Fruit fly (Drosophila melanogaster) whole organism, embryonic: Measurements from ENCODE around the gene Acp32CD.

Experiments used
- Adf1 ChIP-seq: fragments of 200-800 bp; sonication (Bioruptor generic); IDR thresholded peaks from 2 replicates; pipeline ENCODE4 v1.3.6; 2022; ENCODE audit warnings: missing biosample characterization, missing genetic modification characterization
- Bteb2 ChIP-seq: fragments of 200-800 bp; sonication (Bioruptor generic); optimal IDR thresholded peaks from 2 replicates; lab custom pipeline; 2016; ENCODE audit warnings: missing biosample characterization, missing genetic modification characterization
- CG12071 ChIP-seq: fragments of 200-800 bp; sonication (Bioruptor generic); optimal IDR thresholded peaks from 3 replicates; lab custom pipeline; 2018; ENCODE audit warnings: missing biosample characterization, mild to moderate bottlenecking, missing genetic modification characterization
- CG15601 ChIP-seq: fragments of 200-800 bp; sonication (Bioruptor generic); optimal IDR thresholded peaks from 3 replicates; lab custom pipeline; 2019; ENCODE audit warnings: missing biosample characterization, mild to moderate bottlenecking, missing genetic modification characterization, moderate library complexity
- CG17385 ChIP-seq: fragments of 200-800 bp; sonication (Bioruptor generic); optimal IDR thresholded peaks from 3 replicates; lab custom pipeline; 2018; ENCODE audit warnings: missing biosample characterization, mild to moderate bottlenecking, missing genetic modification characterization
- CG17612 ChIP-seq: fragments of 200-800 bp; sonication (Bioruptor generic); IDR thresholded peaks from 2 replicates; pipeline ENCODE4 v1.3.6; 2022; ENCODE audit warnings: missing biosample characterization, missing genetic modification characterization
- CG30431 ChIP-seq: fragments of 200-800 bp; sonication (Bioruptor generic); optimal IDR thresholded peaks from 2 replicates; lab custom pipeline; 2017; ENCODE audit warnings: missing biosample characterization, missing genetic modification characterization
- Hsf ChIP-seq: fragments of 200-800 bp; sonication (Bioruptor generic); optimal IDR thresholded peaks from 3 replicates; lab custom pipeline; 2016; ENCODE audit warnings: missing biosample characterization, missing genetic modification characterization
- danr ChIP-seq: fragments of 200-800 bp; sonication (Bioruptor generic); IDR thresholded peaks from 2 replicates; pipeline ENCODE4 v1.3.6; 2022; ENCODE audit warnings: missing biosample characterization, missing genetic modification characterization

DNA sequence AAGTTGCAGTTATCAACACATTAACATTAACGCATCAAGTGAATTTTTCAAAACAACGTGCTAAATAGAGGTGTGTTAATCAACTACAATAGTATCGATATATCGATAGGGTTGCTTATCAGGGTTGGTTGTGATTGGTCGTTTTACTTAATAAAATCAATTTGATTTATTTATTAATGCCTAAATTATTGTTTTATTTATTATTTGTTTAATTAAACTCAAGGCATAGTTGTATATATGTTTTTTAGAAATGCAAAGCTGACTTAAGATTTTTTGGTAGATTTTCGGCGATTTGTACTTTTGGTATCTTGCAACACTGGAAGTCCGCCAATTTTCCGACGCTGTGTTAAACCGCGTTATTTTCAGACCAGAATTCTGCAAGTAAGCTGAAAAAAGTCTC is 4.4 kb upstream of the Acp32CD start, which contains the start of the genes Art8 and dUTPase:
- TF ChIP-seq CG30431, result peak; percentile 25
- no peak for TF ChIP-seq CG12071 (GFP tag; lab: Kevin White, UChicago)
- TF ChIP-seq CG17385 (GFP tag; lab: Kevin White, UChicago), result peak; percentile 65
- TF ChIP-seq danr (GFP tag; lab: Robert Waterston, UW), result no peak; the same call in 1 of the 2 replicates
- TF ChIP-seq Hsf, result peak; percentile 77
- TF ChIP-seq CG17612 (GFP tag; lab: Robert Waterston, UW), result no peak
- peak; percentile 45 for TF ChIP-seq Bteb2 (GFP tag; lab: Kevin White, UChicago)
- peak; percentile 66 for TF ChIP-seq CG15601 (tag; lab: Kevin White, UChicago)
- peak; percentile 23 for TF ChIP-seq Adf1
